Worm (Caenorhabditis elegans): ENCODE data around the gene ceh-10.

ceh-10 gene

DNA sequence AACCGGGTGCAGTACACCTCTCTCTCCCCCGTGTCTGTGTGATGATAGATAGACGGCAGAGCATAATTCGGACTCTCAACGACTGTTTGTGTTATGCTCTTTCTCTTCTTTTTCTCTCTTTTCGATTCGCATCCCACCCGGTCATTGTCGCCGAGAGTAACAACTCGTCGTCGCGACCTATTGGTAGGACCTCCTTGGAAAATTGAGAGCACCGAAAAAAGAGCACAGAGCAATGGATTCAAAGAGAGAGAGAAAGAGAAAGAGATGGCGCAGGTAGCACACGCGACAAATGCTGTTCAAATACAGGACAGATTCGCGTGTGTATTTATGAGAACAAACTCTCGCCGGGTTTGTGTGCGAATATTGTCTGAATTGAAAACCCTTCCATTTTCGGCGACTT lies 44.8 kb downstream of the ceh-10 start:
- TF ChIP-seq dao-5 (tag; optimal IDR thresholded peaks at IDR 0.05) (no peak), W03F9.2 (tag; optimal IDR thresholded peaks at IDR 0.05) (no peak), him-1 (tag; optimal IDR thresholded peaks at IDR 0.05) (no peak)

- peak; percentile 83 for TF ChIP-seq him-1 (tag; optimal IDR thresholded peaks at IDR 0.05)
- TF ChIP-seq W03F9.2 (tag; optimal IDR thresholded peaks at IDR 0.05): no peak
Observed at ce11 chrIII:5845483-5845882, 46.6 kb downstream of the ceh-10 start.

DNA sequence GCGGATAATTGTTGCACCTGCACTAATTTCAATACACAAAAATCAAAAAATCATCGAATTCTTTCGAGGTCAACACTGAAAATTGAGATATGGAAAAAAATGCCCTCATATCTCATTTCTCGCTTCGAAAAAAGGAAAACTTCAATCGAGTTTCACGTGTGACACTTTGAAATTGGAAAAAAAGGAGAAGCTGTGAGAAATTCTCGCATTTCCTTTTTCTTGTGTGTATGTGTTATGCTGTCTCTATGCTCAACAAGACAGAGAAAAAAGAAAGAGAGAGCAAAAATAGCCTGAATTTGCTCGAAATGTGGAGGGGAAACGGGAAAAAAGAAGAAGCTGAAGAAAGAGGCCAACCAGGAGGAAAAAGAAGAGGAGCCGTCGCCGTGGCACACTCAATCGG lies 47.6 kb downstream of the ceh-10 start:
- no peak for TF ChIP-seq him-1 (tag; optimal IDR thresholded peaks at IDR 0.05)
- no peak for TF ChIP-seq dao-5 (tag; optimal IDR thresholded peaks at IDR 0.05)
- TF ChIP-seq W03F9.2 (tag; optimal IDR thresholded peaks at IDR 0.05): no peak

Measured in whole organism, L4/young adult.